Fruit fly (Drosophila melanogaster) whole organism, prepupa: ENCODE results near the gene Cp18.

Experiments
- CG11294 ChIP-seq: fragments of 200-800 bp; sonication (Bioruptor generic); IDR thresholded peaks from 2 replicates; pipeline ENCODE4 v1.3.6; 2022; ENCODE audit warnings: missing biosample characterization, missing genetic modification characterization
- CG1621 ChIP-seq: fragments of 200-800 bp; sonication (Bioruptor generic); optimal IDR thresholded peaks from 3 replicates; lab custom pipeline; 2018; ENCODE audit warnings: missing biosample characterization, mild to moderate bottlenecking, missing genetic modification characterization
- CG3919 ChIP-seq: fragments of 200-800 bp; sonication (Bioruptor generic); optimal IDR thresholded peaks from 3 replicates; lab custom pipeline; 2016; ENCODE audit warnings: missing biosample characterization, missing genetic modification characterization
- CG7368 ChIP-seq: fragments of 200-800 bp; sonication (Bioruptor generic); optimal IDR thresholded peaks from 3 replicates; lab custom pipeline; 2016; ENCODE audit warnings: missing biosample characterization, missing genetic modification characterization
- CG9139 ChIP-seq: fragments of 200-800 bp; sonication (Bioruptor generic); optimal IDR thresholded peaks from 3 replicates; lab custom pipeline; 2017; ENCODE audit warnings: missing biosample characterization, mild to moderate bottlenecking, missing genetic modification characterization
- Eip75B ChIP-seq: fragments of 200-800 bp; sonication (Bioruptor generic); optimal IDR thresholded peaks from 3 replicates; lab custom pipeline; 2016; ENCODE audit warnings: missing biosample characterization, missing genetic modification characterization
- Ets96B ChIP-seq: fragments of 200-800 bp; optimal IDR thresholded peaks from 2 replicates; lab custom pipeline; 2019; ENCODE audit warnings: missing biosample characterization, mild to moderate bottlenecking, missing genetic modification characterization, moderate library complexity
- Met ChIP-seq: fragments of 200-800 bp; sonication (Bioruptor generic); optimal IDR thresholded peaks from 3 replicates; lab custom pipeline; 2016; ENCODE audit warnings: missing biosample characterization, missing genetic modification characterization
- fd59A ChIP-seq: fragments of 200-800 bp; sonication (Bioruptor generic); optimal IDR thresholded peaks from 2 replicates; lab custom pipeline; 2017; ENCODE audit warnings: missing biosample characterization, mild to moderate bottlenecking, missing genetic modification characterization, missing genetic modification reagents
- pdm3 ChIP-seq: fragments of 200-800 bp; sonication (Bioruptor generic); optimal IDR thresholded peaks from 3 replicates; lab custom pipeline; 2016; ENCODE audit warnings: missing biosample characterization, missing genetic modification characterization

dm6 chr3L:8681271-8681670 is 45.3 kb upstream of the Cp18 start:
- TF ChIP-seq CG9139 (GFP tag; lab: Kevin White, UChicago) (no peak), CG3919 (GFP tag; lab: Kevin White, UChicago) (no peak), pdm3 (no peak), CG1621 (tag; lab: Kevin White, UChicago) (no peak), fd59A (GFP tag; lab: Kevin White, UChicago) (no peak), Eip75B (GFP tag; lab: Kevin White, UChicago) (no peak), Ets96B (tag; lab: Kevin White, UChicago) (no peak), Met (GFP tag; lab: Kevin White, UChicago) (no peak), CG11294 (GFP tag; lab: Robert Waterston, UW) (no peak), CG7368 (no peak)
